Fruit fly (Drosophila melanogaster) whole organism, embryonic: ENCODE data around the gene Cyp12a4.
A peak's percentile ranks its signal among the peaks of the same experiment; 100 is the strongest.

Source experiments
- Asciz ChIP-seq: fragments of 200-800 bp; sonication (Bioruptor generic); optimal IDR thresholded peaks from 2 replicates; lab custom pipeline; 2017; ENCODE audit warnings: missing biosample characterization, mild to moderate bottlenecking, missing genetic modification characterization, missing genetic modification reagents
- BEAF-32 ChIP-seq: fragments of 200-800 bp; sonication (Bioruptor generic); optimal IDR thresholded peaks from 3 replicates; lab custom pipeline; 2017; ENCODE audit warnings: missing biosample characterization, missing genetic modification characterization, mild to moderate bottlenecking, moderate library complexity, missing genetic modification reagents
- Blimp-1 ChIP-seq: fragments of 200-800 bp; sonication (Bioruptor generic); optimal IDR thresholded peaks from 3 replicates; lab custom pipeline; 2018; ENCODE audit warnings: missing biosample characterization, missing genetic modification characterization, mild to moderate bottlenecking, moderate library complexity, missing genetic modification reagents
- BtbVII ChIP-seq: fragments of 200-800 bp; sonication (Bioruptor generic); optimal IDR thresholded peaks from 3 replicates; lab custom pipeline; 2017; ENCODE audit warnings: missing biosample characterization, mild to moderate bottlenecking, missing genetic modification characterization
- C15 ChIP-seq: fragments of 200-800 bp; sonication (Bioruptor generic); IDR thresholded peaks from 3 replicates; pipeline ENCODE4 v1.3.6; 2022; ENCODE audit warnings: missing biosample characterization, missing genetic modification characterization
- CG11504 ChIP-seq: fragments of 200-800 bp; sonication (Bioruptor generic); optimal IDR thresholded peaks from 3 replicates; lab custom pipeline; 2019; ENCODE audit warnings: missing biosample characterization, mild to moderate bottlenecking, missing genetic modification characterization, moderate library complexity
- CG11560 ChIP-seq: fragments of 200-800 bp; sonication (Bioruptor generic); IDR thresholded peaks from 3 replicates; pipeline ENCODE4 v1.3.6; 2022; ENCODE audit warnings: missing biosample characterization, missing genetic modification characterization
- CG1603 ChIP-seq: fragments of 200-800 bp; sonication (Bioruptor generic); optimal IDR thresholded peaks from 2 replicates; lab custom pipeline; 2019; ENCODE audit warnings: missing biosample characterization, mild to moderate bottlenecking, missing genetic modification characterization, moderate library complexity
- CG17186 ChIP-seq: fragments of 200-800 bp; sonication (Bioruptor generic); optimal IDR thresholded peaks from 3 replicates; lab custom pipeline; 2017; ENCODE audit warnings: missing biosample characterization, missing genetic modification reagents, missing genetic modification characterization
- CG17359 ChIP-seq: fragments of 200-800 bp; sonication (Bioruptor generic); optimal IDR thresholded peaks from 3 replicates; lab custom pipeline; 2018; ENCODE audit warnings: missing biosample characterization, mild to moderate bottlenecking, missing genetic modification characterization, moderate library complexity
- CG17568 ChIP-seq: fragments of 200-800 bp; sonication (Bioruptor generic); optimal IDR thresholded peaks from 2 replicates; lab custom pipeline; 2018; ENCODE audit warnings: missing biosample characterization, mild to moderate bottlenecking, missing genetic modification characterization, moderate library complexity
- CG17612 ChIP-seq: fragments of 200-800 bp; sonication (Bioruptor generic); IDR thresholded peaks from 2 replicates; pipeline ENCODE4 v1.3.6; 2022; ENCODE audit warnings: missing biosample characterization, missing genetic modification characterization
- CG17829 ChIP-seq: fragments of 200-800 bp; optimal IDR thresholded peaks from 2 replicates; lab custom pipeline; 2019; ENCODE audit warnings: missing biosample characterization, mild to moderate bottlenecking, missing genetic modification characterization, moderate library complexity
- CG18599 ChIP-seq: fragments of 200-800 bp; sonication (Bioruptor generic); optimal IDR thresholded peaks from 3 replicates; lab custom pipeline; 2017; ENCODE audit warnings: missing biosample characterization, missing genetic modification characterization, mild to moderate bottlenecking, moderate library complexity, missing genetic modification reagents
- CG2116 ChIP-seq: fragments of 200-800 bp; sonication (Bioruptor generic); optimal IDR thresholded peaks from 3 replicates; lab custom pipeline; 2018; ENCODE audit warnings: missing biosample characterization, mild to moderate bottlenecking, missing genetic modification characterization
- CG2678 ChIP-seq: fragments of 200-800 bp; sonication (Bioruptor generic); optimal IDR thresholded peaks from 3 replicates; lab custom pipeline; 2019; ENCODE audit warnings: missing biosample characterization, mild to moderate bottlenecking, missing genetic modification characterization, moderate library complexity
- CG2889 ChIP-seq: fragments of 200-800 bp; sonication (Bioruptor generic); IDR thresholded peaks from 3 replicates; pipeline ENCODE4 v1.3.6; 2022; ENCODE audit warnings: missing biosample characterization, missing genetic modification characterization
- CG30403 ChIP-seq: fragments of 200-800 bp; sonication (Bioruptor generic); optimal IDR thresholded peaks from 3 replicates; lab custom pipeline; 2016; ENCODE audit warnings: missing biosample characterization, missing genetic modification characterization
- CG31224 ChIP-seq: fragments of 200-800 bp; sonication (Bioruptor generic); IDR thresholded peaks from 2 replicates; pipeline ENCODE4 v1.3.6; 2022; ENCODE audit warnings: missing biosample characterization, missing genetic modification characterization
- CG4360 ChIP-seq: fragments of 200-800 bp; sonication (Bioruptor generic); IDR thresholded peaks from 2 replicates; pipeline ENCODE4 v1.3.6; 2022; ENCODE audit warnings: missing biosample characterization, missing genetic modification characterization
- CG8924 ChIP-seq: fragments of 200-800 bp; optimal IDR thresholded peaks from 3 replicates; lab custom pipeline; 2019; ENCODE audit warnings: missing biosample characterization, mild to moderate bottlenecking, missing genetic modification characterization, moderate library complexity
- CG9437 ChIP-seq: fragments of 200-800 bp; sonication (Bioruptor generic); optimal IDR thresholded peaks from 2 replicates; lab custom pipeline; 2018; ENCODE audit warnings: missing biosample characterization, mild to moderate bottlenecking, missing genetic modification characterization
- D19A ChIP-seq: fragments of 200-800 bp; optimal IDR thresholded peaks from 3 replicates; lab custom pipeline; 2019; ENCODE audit warnings: missing biosample characterization, mild to moderate bottlenecking, missing genetic modification characterization, moderate library complexity
- D19B ChIP-seq: fragments of 200-800 bp; sonication (Bioruptor generic); optimal IDR thresholded peaks from 2 replicates; lab custom pipeline; 2017; ENCODE audit warnings: missing biosample characterization, mild to moderate bottlenecking, missing genetic modification characterization
- Dek ChIP-seq: fragments of 200-800 bp; sonication (Bioruptor generic); optimal IDR thresholded peaks from 3 replicates; lab custom pipeline; 2019; ENCODE audit warnings: missing biosample characterization, mild to moderate bottlenecking, missing genetic modification characterization, moderate library complexity
- Dip2 ChIP-seq: fragments of 200-800 bp; sonication (Bioruptor generic); IDR thresholded peaks from 2 replicates; pipeline ENCODE4 v1.3.6; 2022; ENCODE audit warnings: missing biosample characterization, missing genetic modification characterization
- Elba2 ChIP-seq: fragments of 200-800 bp; sonication (Bioruptor generic); optimal IDR thresholded peaks from 3 replicates; lab custom pipeline; 2016; ENCODE audit warnings: missing biosample characterization, missing genetic modification characterization
- H15 ChIP-seq: fragments of 200-800 bp; sonication (Bioruptor generic); IDR thresholded peaks from 3 replicates; pipeline ENCODE4 v1.3.6; 2022; ENCODE audit warnings: missing biosample characterization, missing genetic modification characterization
- Hmr ChIP-seq: fragments of 200-800 bp; sonication (Bioruptor generic); optimal IDR thresholded peaks from 3 replicates; lab custom pipeline; 2017; ENCODE audit warnings: mild to moderate bottlenecking, missing biosample characterization, missing genetic modification reagents, missing genetic modification characterization
- Hr51 ChIP-seq, 2 experiments: fragments of 200-800 bp; sonication (Bioruptor generic); optimal IDR thresholded peaks; 2 replicates in 1 of 2; 3 replicates in 1 of 2; lab custom pipeline; 2016 to 2018; ENCODE audit warnings: missing biosample characterization in 2 of 2, missing genetic modification characterization in 2 of 2, mild to moderate bottlenecking in 1 of 2, moderate library complexity in 1 of 2
- MESR4 ChIP-seq: fragments of 200-800 bp; sonication (Bioruptor generic); optimal IDR thresholded peaks from 2 replicates; lab custom pipeline; 2018; ENCODE audit warnings: missing biosample characterization, mild to moderate bottlenecking, missing genetic modification characterization, moderate library complexity
- Nf-YB ChIP-seq: fragments of 200-800 bp; sonication (Bioruptor generic); optimal IDR thresholded peaks from 3 replicates; lab custom pipeline; 2019; ENCODE audit warnings: missing biosample characterization, mild to moderate bottlenecking, missing genetic modification characterization, moderate library complexity
- amos ChIP-seq: fragments of 200-800 bp; sonication (Bioruptor generic); IDR thresholded peaks from 2 replicates; pipeline ENCODE4 v1.3.6; 2022; ENCODE audit warnings: missing biosample characterization, missing genetic modification characterization; ENCODE audit not compliant: partially characterized antibody
- bcd ChIP-seq: fragments of 200-800 bp; sonication (Bioruptor generic); optimal IDR thresholded peaks from 2 replicates; lab custom pipeline; 2017; ENCODE audit warnings: missing biosample characterization, mild to moderate bottlenecking, missing genetic modification characterization
- disco-r ChIP-seq: fragments of 200-800 bp; sonication (Bioruptor generic); optimal IDR thresholded peaks from 2 replicates; lab custom pipeline; 2016; ENCODE audit warnings: missing biosample characterization, missing genetic modification characterization
- dmrt11E ChIP-seq: fragments of 200-800 bp; sonication (Bioruptor generic); optimal IDR thresholded peaks from 3 replicates; lab custom pipeline; 2018; ENCODE audit warnings: missing biosample characterization, mild to moderate bottlenecking, missing genetic modification characterization, moderate library complexity
- fd3F ChIP-seq: fragments of 200-800 bp; sonication (Bioruptor generic); optimal IDR thresholded peaks from 2 replicates; lab custom pipeline; 2018; ENCODE audit warnings: missing biosample characterization, mild to moderate bottlenecking, missing genetic modification characterization, moderate library complexity
- fd64A ChIP-seq: fragments of 200-800 bp; sonication (Bioruptor generic); optimal IDR thresholded peaks from 3 replicates; lab custom pipeline; 2018; ENCODE audit warnings: missing biosample characterization, mild to moderate bottlenecking, missing genetic modification characterization
- gro ChIP-seq: fragments of 200-800 bp; sonication (Bioruptor generic); optimal IDR thresholded peaks from 2 replicates; lab custom pipeline; 2016; ENCODE audit warnings: missing biosample characterization, missing genetic modification characterization
- ind ChIP-seq: fragments of 200-800 bp; sonication (Bioruptor generic); optimal IDR thresholded peaks from 3 replicates; lab custom pipeline; 2016; ENCODE audit warnings: missing biosample characterization, missing genetic modification characterization
- lab ChIP-seq: fragments of 200-800 bp; sonication (Bioruptor generic); optimal IDR thresholded peaks from 3 replicates; lab custom pipeline; 2017; ENCODE audit warnings: missing biosample characterization, missing genetic modification characterization, mild to moderate bottlenecking, moderate library complexity, missing genetic modification reagents
- nerfin-2 ChIP-seq: fragments of 200-800 bp; sonication (Bioruptor generic); IDR thresholded peaks from 2 replicates; pipeline ENCODE4 v1.3.6; 2022; ENCODE audit warnings: missing biosample characterization, missing genetic modification characterization; ENCODE audit not compliant: partially characterized antibody
- peb ChIP-seq: fragments of 200-800 bp; sonication (Bioruptor generic); IDR thresholded peaks from 2 replicates; pipeline ENCODE4 v1.3.6; 2022; ENCODE audit warnings: missing biosample characterization, missing genetic modification characterization
- sens ChIP-seq: fragments of 200-800 bp; sonication (Bioruptor generic); peaks from one replicate; lab custom pipeline; 2016; ENCODE audit warnings: missing biosample characterization, missing genetic modification characterization
- slp2 ChIP-seq: fragments of 200-800 bp; sonication (Bioruptor generic); optimal IDR thresholded peaks from 2 replicates; lab custom pipeline; 2016; ENCODE audit warnings: missing biosample characterization, missing genetic modification characterization
- so ChIP-seq: fragments of 200-800 bp; sonication (Bioruptor generic); IDR thresholded peaks from 3 replicates; pipeline ENCODE4 v1.3.6; 2022; ENCODE audit warnings: missing biosample characterization, missing genetic modification characterization
- stc ChIP-seq: fragments of 200-800 bp; sonication (Bioruptor generic); IDR thresholded peaks from 2 replicates; pipeline ENCODE4 v1.3.6; 2022; ENCODE audit warnings: missing biosample characterization, missing genetic modification characterization
- tin ChIP-seq: fragments of 200-800 bp; sonication (Bioruptor generic); optimal IDR thresholded peaks from 3 replicates; lab custom pipeline; 2016; ENCODE audit warnings: missing biosample characterization, missing genetic modification characterization
- tx ChIP-seq: fragments of 200-800 bp; sonication (Bioruptor generic); optimal IDR thresholded peaks from 2 replicates; lab custom pipeline; 2016; ENCODE audit warnings: missing biosample characterization, missing genetic modification characterization

Gene Cyp12a4

DNA sequence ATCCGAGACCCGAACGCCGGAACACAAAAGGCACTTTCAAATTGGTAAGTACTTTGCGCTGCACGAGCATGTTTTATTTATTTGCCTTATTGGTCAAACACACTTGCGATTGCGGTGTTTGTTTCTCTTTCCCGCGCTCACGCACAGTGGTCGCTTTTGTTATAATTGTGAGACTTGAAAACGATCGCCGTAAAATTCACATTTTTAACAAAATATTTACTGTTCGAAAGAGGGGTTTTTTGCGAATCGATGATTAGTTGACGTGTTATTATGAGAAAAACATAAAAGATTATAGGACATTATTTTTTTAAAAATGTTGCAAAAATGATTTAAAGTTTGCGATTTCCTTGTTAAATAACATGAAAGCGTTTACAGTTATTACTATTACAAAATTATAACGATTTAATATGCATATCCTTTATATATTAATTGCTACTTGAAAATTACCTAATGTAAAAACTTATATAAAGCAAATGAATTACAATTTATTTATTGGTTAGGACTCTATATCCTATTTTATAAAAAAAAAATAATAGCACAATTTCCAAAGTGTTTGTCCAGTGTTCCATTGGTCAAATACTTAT, 30.0 kb downstream of the Cyp12a4 start (continued):
- no peak for TF ChIP-seq CG17186 (GFP tag; lab: Kevin White, UChicago)
- peak; percentile 27; the same call in 1 of the 3 replicates for TF ChIP-seq so (GFP tag; lab: Robert Waterston, UW)
- TF ChIP-seq CG17612 (GFP tag; lab: Robert Waterston, UW): no peak
- peak; percentile 49 for TF ChIP-seq CG30403 (GFP tag; lab: Kevin White, UChicago)
- peak; percentile 60 for TF ChIP-seq CG9437 (GFP tag; lab: Kevin White, UChicago)
- TF ChIP-seq bcd (GFP tag; lab: Kevin White, UChicago): peak; percentile 36
- TF ChIP-seq nerfin-2 (GFP tag; lab: Robert Waterston, UW): no peak
- no peak for TF ChIP-seq peb
- no peak for TF ChIP-seq CG17568 (GFP tag; lab: Kevin White, UChicago)
- TF ChIP-seq H15 (GFP tag; lab: Robert Waterston, UW): 0 out of 3 replicates have a peak, but pooled peaks have one; percentile 54
- TF ChIP-seq Elba2: peak; percentile 90
- no peak for TF ChIP-seq BtbVII (GFP tag; lab: Kevin White, UChicago)
- peak; percentile 57 for TF ChIP-seq lab (GFP tag; lab: Kevin White, UChicago)
- TF ChIP-seq dmrt11E (tag; lab: Kevin White, UChicago): peak; percentile 45
- TF ChIP-seq Dek (tag; lab: Kevin White, UChicago): no peak
- TF ChIP-seq Hr51 (GFP tag; optimal IDR thresholded peaks at IDR 0.05; lab: Kevin White, UChicago): peak in 1 of 2 experiments; percentile 65
- peak; percentile 69 for TF ChIP-seq CG11504 (tag; lab: Kevin White, UChicago)
- TF ChIP-seq C15 (GFP tag; lab: Robert Waterston, UW): no peak
- peak; percentile 32 for TF ChIP-seq D19A (tag; lab: Kevin White, UChicago)
- peak; percentile 9 for TF ChIP-seq CG18599 (GFP tag; lab: Kevin White, UChicago)
- TF ChIP-seq CG17359 (tag; lab: Kevin White, UChicago): peak; percentile 42
- no peak for TF ChIP-seq Dip2 (GFP tag; lab: Robert Waterston, UW)
- peak; percentile 48 for TF ChIP-seq Blimp-1
- peak; percentile 91 for TF ChIP-seq sens (GFP tag; lab: Kevin White, UChicago)
- peak; percentile 9 for TF ChIP-seq CG17829 (tag; lab: Kevin White, UChicago)
- no peak for TF ChIP-seq BEAF-32 (GFP tag; lab: Kevin White, UChicago)
- peak; percentile 2 for TF ChIP-seq Nf-YB (GFP tag; lab: Kevin White, UChicago)
- TF ChIP-seq slp2: no peak
- TF ChIP-seq Hmr: peak; percentile 0
- TF ChIP-seq D19B: no peak
- TF ChIP-seq CG2678 (tag; lab: Kevin White, UChicago): peak; percentile 62
- peak; percentile 15; the same call in 1 of the 2 replicates for TF ChIP-seq CG4360
- peak; percentile 12 for TF ChIP-seq tx
- no peak for TF ChIP-seq MESR4 (GFP tag; lab: Kevin White, UChicago)
- no peak for TF ChIP-seq tin
- no peak for TF ChIP-seq CG31224 (GFP tag; lab: Robert Waterston, UW)
- TF ChIP-seq CG1603 (tag; lab: Kevin White, UChicago): peak; percentile 15
- TF ChIP-seq CG2116 (GFP tag; lab: Kevin White, UChicago): peak; percentile 2
- peak; percentile 63 for TF ChIP-seq CG8924 (tag; lab: Kevin White, UChicago)
- TF ChIP-seq CG2889 (GFP tag; lab: Robert Waterston, UW): 0 out of 3 replicates have a peak, but pooled peaks have one; percentile 34
- no peak for TF ChIP-seq fd3F
- TF ChIP-seq stc (GFP tag; lab: Robert Waterston, UW): peak; percentile 49; the same call in 1 of the 2 replicates
- no peak for TF ChIP-seq gro (GFP tag; lab: Kevin White, UChicago)
- peak; percentile 27 for TF ChIP-seq fd64A
- peak; percentile 26 for TF ChIP-seq ind (GFP tag; lab: Kevin White, UChicago)
- TF ChIP-seq CG11560 (tag; lab: Robert Waterston, UW): no peak
- no peak for TF ChIP-seq disco-r
- peak; percentile 2 for TF ChIP-seq Asciz
- no peak for TF ChIP-seq amos (GFP tag; lab: Robert Waterston, UW)
